Fruit fly (Drosophila melanogaster) whole organism, wandering third instar larva: ENCODE results near the gene epsilonCOP.

Source experiments
- brk ChIP-seq: fragments of 200-800 bp; sonication (Bioruptor generic); optimal IDR thresholded peaks from 2 replicates; lab custom pipeline; 2016; ENCODE audit warnings: missing biosample characterization, mild to moderate bottlenecking, missing genetic modification characterization
- ey ChIP-seq: fragments of 200-800 bp; sonication (Bioruptor generic); optimal IDR thresholded peaks from 2 replicates; lab custom pipeline; 2016; ENCODE audit warnings: missing biosample characterization, missing genetic modification characterization
- rgr ChIP-seq: fragments of 200-800 bp; sonication (Bioruptor generic); optimal IDR thresholded peaks from 3 replicates; lab custom pipeline; 2016; ENCODE audit warnings: missing biosample characterization, mild to moderate bottlenecking, missing genetic modification characterization

DNA sequence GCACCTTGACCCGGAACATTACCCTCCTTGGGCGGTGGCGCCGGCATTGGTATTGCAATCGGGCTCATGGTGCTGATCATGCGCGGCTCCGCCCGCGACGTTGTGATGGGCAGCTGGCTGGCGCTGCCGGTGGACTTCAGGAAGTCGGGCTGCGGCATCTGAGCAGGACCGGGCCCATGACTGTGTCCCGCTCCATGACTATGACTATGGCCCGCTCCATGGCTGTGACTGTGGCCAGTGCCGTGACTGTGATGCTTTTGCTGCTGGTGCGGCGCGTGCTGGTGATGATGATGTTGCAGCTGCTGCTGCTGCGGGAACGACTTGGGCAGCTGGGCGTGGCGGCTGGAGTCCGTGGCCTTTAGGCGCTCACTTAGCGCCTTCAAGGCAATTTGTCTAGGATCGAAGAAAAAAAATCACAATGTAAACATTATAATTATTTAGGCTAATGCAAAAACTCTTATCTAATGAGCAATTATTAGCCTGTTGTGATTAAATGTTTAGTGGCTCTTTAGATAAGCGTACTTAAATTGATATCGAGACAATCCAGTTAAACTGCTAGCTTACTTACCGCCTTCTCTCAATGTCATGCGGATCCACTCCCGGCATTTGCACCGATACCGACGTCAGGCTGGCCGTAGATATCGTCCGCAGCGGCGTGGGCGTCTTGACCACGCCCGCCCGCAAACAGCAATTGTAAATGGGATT is 13.9 kb upstream of the epsilonCOP start:
- TF ChIP-seq brk (GFP tag; lab: Kevin White, UChicago) (no peak), ey (GFP tag; lab: Kevin White, UChicago) (no peak), rgr (GFP tag; lab: Kevin White, UChicago) (no peak)
